Fruit fly (Drosophila melanogaster): ENCODE results near the gene CG8541.

Gene CG8541

DNA sequence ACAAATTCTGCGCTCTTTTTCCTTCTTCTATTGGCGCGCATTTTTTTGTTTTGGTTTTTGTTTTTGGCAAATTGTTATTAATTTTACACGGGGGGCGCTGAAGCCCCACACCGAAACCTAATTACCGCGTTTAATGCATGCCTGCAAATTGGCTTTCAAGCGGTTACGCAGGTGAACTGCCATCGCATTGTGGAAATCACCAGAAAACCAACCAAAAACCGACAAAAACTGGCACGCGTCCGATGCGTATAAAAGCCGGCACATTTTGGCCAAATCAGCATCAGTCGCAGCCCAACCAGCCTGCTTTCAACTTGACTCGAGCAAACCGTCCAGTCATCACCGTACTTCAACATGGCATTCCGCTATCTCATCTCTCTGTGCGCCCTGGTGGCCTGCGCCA is at the start of gene CG8541:
Gene CG8541 (plus strand): TSS at position 301 of the 400 bp plus-strand sequence.
- TF ChIP-seq Dll (optimal IDR thresholded peaks at IDR 0.05) = no peak
- no peak for TF ChIP-seq usp (GFP tag; optimal IDR thresholded peaks at IDR 0.05)
- no peak for TF ChIP-seq pan (optimal IDR thresholded peaks at IDR 0.05)
- no peak for TF ChIP-seq CG8478 (optimal IDR thresholded peaks at IDR 0.05)
- no peak for TF ChIP-seq psq (optimal IDR thresholded peaks at IDR 0.05)
- TF ChIP-seq EcR (GFP tag; optimal IDR thresholded peaks at IDR 0.05) = no peak

DNA sequence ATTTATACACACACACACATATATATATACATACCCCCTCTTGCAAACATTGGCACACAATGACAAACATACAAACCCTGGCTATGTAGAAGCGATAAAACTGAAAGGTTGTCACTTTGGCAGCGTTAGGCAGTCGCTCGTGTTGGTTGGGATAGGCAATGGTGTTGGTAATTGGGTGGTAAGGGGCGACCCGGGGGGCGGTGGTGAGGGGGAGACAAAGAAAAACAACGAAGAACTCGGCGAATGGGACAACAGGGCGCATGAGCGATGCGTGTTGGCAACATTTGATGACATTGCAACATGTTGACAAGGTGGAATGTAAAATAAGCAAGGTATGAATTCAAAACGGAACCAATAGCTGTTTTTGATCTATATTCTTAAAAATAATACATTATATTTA is 48.8 kb upstream of the CG8541 start:
- TF ChIP-seq EcR (GFP tag; optimal IDR thresholded peaks at IDR 0.05) (no peak), pan (optimal IDR thresholded peaks at IDR 0.05) (no peak), psq (optimal IDR thresholded peaks at IDR 0.05) (no peak), usp (GFP tag; optimal IDR thresholded peaks at IDR 0.05) (no peak), Dll (optimal IDR thresholded peaks at IDR 0.05) (no peak), CG8478 (optimal IDR thresholded peaks at IDR 0.05) (no peak)

DNA sequence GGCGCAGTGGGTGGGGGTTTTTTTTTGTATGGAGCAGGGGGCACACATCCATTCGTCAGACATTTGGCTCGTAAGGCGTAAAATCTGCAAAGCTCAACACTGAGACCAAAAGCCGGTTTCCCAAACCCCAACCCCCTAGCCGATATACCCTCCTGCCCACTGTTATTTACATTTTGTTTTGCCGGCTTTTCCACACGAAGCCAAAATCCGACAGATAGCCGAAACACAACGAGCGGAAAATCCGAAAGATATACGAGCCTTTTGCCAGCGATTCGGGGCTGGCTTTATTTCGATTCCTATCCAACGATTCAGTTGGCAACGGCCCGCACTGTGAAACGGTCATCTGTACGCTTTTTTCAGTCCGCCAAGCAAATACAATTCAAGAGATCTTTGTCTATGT is 47.8 kb upstream of the CG8541 start, which contains the start of gene CG42458:
Gene CG42458 (plus strand): TSS at position 311 of the 400 bp plus-strand sequence.
- TF ChIP-seq Dll (optimal IDR thresholded peaks at IDR 0.05) (no peak), CG8478 (optimal IDR thresholded peaks at IDR 0.05) (no peak), usp (GFP tag; optimal IDR thresholded peaks at IDR 0.05) (no peak)

DNA sequence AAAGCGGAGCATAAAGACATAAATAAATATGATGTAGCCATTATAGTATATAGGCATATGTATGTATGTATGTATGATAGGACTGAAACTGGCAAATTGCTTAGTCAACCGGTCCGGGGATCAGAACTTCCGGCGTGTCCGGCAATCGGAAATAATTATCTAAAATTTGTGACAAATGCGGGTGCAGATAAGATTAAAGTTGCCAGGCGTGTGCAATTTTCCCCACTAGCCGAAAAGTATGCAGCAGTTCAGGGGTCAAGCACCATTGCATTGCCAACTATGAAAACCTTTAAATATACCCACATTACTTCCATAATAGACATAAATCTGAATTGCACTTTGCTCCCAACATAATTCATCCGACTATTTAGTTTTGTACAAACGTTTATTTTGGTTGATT is 39.1 kb upstream of the CG8541 start:
- TF ChIP-seq Dll (optimal IDR thresholded peaks at IDR 0.05) = no peak
- no peak for TF ChIP-seq psq (optimal IDR thresholded peaks at IDR 0.05)
- TF ChIP-seq CG8478 (optimal IDR thresholded peaks at IDR 0.05) = no peak
- TF ChIP-seq usp (GFP tag; optimal IDR thresholded peaks at IDR 0.05) = no peak
- no peak for TF ChIP-seq pan (optimal IDR thresholded peaks at IDR 0.05)
- TF ChIP-seq EcR (GFP tag; optimal IDR thresholded peaks at IDR 0.05) = no peak

DNA sequence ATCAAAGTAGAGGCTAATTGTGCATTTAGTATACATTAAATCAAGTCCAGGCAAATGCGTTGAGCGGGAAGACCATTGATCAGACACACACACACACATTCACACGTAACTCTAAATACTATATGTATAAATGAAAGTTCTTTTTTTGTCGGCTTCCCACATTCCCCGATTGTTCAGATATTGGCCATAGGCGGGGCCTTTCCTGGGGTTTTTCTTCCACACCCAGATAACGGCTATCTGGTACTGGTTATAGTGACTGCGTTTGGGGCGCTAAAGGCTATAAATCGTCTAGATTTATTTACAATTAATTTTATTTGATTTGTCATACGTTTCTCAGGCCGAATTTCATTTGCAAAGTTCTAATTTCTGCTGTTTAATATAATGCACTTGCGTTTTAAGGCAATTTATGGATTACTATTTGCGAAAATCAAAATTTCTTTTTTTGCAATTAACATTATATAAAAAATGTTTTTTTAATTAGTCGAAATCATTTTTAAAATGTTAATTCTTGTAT is 38.5 kb upstream of the CG8541 start:
- TF ChIP-seq psq (optimal IDR thresholded peaks at IDR 0.05) (no peak), EcR (GFP tag; optimal IDR thresholded peaks at IDR 0.05) (no peak), CG8478 (optimal IDR thresholded peaks at IDR 0.05) (no peak), Dll (optimal IDR thresholded peaks at IDR 0.05) (no peak), pan (optimal IDR thresholded peaks at IDR 0.05) (no peak), usp (GFP tag; optimal IDR thresholded peaks at IDR 0.05) (no peak)

DNA sequence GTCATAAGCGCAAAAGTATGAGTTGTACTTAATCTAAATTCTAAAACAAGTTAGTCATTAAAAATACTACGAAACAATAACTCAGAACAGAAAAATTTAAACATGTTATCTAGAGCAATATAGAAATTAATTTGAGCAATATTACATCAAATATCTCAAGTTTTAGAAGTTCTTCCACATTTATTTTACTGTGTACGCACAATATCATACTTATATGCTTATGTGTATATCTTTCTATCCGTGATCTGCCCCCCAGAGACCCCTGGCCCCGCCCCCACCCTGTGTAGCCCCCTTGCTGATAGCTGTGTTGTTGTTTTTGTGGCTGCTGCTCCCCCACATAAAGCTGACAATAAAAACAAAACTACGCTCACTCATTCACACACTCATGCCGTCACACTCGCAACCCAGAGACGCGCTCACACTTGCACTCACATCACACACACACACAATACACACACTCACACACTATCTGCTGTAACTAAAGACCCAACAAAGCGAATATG is 38.0 kb upstream of the CG8541 start:
- TF ChIP-seq usp (GFP tag; optimal IDR thresholded peaks at IDR 0.05) = no peak
- TF ChIP-seq psq (optimal IDR thresholded peaks at IDR 0.05) = no peak
- TF ChIP-seq EcR (GFP tag; optimal IDR thresholded peaks at IDR 0.05) = no peak
- TF ChIP-seq Dll (optimal IDR thresholded peaks at IDR 0.05) = no peak
- TF ChIP-seq pan (optimal IDR thresholded peaks at IDR 0.05) = no peak
- TF ChIP-seq CG8478 (optimal IDR thresholded peaks at IDR 0.05) = no peak

DNA sequence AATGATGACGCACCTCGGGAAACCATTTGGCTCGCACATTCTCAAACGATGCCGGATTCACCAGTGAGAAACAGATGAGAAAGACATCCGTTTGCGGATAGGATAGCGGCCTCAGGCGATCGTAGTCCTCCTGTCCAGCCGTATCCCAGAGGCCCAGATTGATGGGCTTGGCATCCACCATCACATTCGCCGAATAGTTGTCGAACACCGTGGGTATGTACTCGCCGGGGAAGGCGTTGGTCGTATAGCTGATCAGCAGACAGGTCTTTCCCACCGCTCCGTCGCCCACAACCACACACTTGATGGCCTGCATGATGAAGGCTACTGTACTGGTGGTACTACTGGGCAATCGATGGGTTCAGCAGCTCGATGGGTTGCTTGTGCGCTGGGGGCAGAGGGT is 37.2 kb upstream of the CG8541 start:
- no peak for TF ChIP-seq CG8478 (optimal IDR thresholded peaks at IDR 0.05)
- TF ChIP-seq pan (optimal IDR thresholded peaks at IDR 0.05) = no peak
- TF ChIP-seq EcR (GFP tag; optimal IDR thresholded peaks at IDR 0.05) = no peak
- no peak for TF ChIP-seq psq (optimal IDR thresholded peaks at IDR 0.05)
- TF ChIP-seq Dll (optimal IDR thresholded peaks at IDR 0.05) = no peak
- no peak for TF ChIP-seq usp (GFP tag; optimal IDR thresholded peaks at IDR 0.05)

DNA sequence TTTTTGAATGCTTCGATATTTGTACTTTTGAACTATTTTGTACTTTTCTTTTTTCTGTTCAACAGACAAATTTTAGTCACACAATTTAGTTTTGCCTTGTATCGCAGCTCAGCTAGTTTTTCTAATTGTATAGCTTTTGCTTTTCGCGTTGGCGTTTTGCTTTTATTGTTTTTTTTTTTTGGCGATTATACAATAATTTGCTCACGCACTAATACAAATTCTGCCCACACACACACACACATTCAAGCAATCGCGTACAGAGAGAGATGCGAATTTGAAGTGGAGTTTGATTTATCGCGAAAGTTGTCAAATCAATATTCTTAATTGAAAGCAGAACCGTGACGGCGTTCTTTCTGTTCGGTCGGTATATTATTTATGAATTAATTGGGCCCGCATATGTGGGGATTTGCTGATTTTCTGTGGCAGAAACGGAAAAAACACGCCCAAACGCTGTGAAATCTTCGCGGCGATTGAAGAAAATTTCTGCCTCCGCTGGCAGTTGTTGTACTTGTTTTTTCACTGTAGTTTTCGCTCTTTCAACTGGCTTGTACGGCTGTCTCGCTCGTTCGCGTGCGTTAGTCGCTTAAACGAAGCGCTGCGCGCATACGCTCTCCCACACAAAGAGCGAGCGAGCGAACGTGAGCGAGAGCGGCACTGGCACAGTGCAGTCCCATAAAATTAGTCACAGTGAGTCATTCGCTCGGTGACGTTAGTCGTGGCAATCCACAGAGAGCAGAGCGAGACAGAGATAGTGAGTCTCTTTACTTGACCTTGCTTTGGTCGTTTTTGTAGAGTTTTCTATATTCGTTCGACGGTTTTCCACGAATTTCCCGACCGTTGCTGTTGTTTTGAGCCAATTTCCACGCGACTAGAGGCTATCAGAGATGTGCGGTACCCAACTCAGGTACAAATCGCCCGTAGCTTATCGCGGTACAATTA is 36.4 kb upstream of the CG8541 start, which contains the start of gene Rac2:
Gene Rac2 (minus strand): TSS at position 476 of the 939 bp plus-strand sequence.
- TF ChIP-seq psq (optimal IDR thresholded peaks at IDR 0.05) (no peak), pan (optimal IDR thresholded peaks at IDR 0.05) (no peak), EcR (GFP tag; optimal IDR thresholded peaks at IDR 0.05) (no peak), Dll (optimal IDR thresholded peaks at IDR 0.05) (peak; percentile 96), usp (GFP tag; optimal IDR thresholded peaks at IDR 0.05) (no peak), CG8478 (optimal IDR thresholded peaks at IDR 0.05) (peak; percentile 66)

DNA sequence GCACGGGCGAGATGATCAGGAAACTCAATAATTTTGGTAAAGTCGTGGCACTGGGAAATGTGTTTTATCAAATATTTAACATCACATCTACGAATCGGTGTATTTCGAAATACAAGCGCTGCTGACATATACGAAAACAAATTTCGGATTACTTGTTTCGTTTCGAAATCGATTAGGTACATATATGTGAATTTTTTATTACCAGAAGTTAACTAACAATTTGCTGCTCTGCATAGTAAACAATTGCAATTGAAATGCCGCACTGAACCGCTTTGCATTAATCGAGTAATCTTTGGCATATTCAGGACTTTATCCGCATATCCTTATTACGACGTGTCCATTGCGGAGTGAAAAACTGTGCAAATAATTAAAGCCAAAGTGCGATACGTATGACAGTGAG is 34.0 kb upstream of the CG8541 start, which contains the start of gene CG14835:
Gene CG14835 (minus strand): TSS at position 101 of the 400 bp plus-strand sequence.
- no peak for TF ChIP-seq usp (GFP tag; optimal IDR thresholded peaks at IDR 0.05)
- no peak for TF ChIP-seq EcR (GFP tag; optimal IDR thresholded peaks at IDR 0.05)
- no peak for TF ChIP-seq pan (optimal IDR thresholded peaks at IDR 0.05)
- TF ChIP-seq Dll (optimal IDR thresholded peaks at IDR 0.05) = no peak
- TF ChIP-seq CG8478 (optimal IDR thresholded peaks at IDR 0.05) = no peak
- no peak for TF ChIP-seq psq (optimal IDR thresholded peaks at IDR 0.05)

DNA sequence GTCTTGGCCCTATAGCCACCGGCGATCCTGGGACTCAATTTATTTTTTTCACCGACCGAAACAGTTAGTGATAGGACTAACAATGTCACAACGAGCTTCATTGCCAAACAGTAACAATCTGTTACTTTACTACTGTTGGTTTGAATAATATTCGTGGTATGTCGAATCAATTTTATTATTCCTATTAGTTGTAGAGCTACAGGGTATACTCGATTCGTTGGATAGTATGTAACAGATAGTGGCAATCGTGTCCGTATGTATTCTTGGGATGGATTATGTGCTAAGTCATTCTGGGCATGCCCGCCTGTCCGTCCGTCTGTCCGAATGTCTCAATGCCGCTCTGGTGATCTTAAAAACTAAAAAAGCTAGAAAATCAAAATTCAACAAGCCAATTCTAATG is 32.1 kb upstream of the CG8541 start, which contains the start of gene sphinx1:
Gene sphinx1 (minus strand): TSS at position 101 of the 400 bp plus-strand sequence.
- no peak for TF ChIP-seq EcR (GFP tag; optimal IDR thresholded peaks at IDR 0.05)
- TF ChIP-seq psq (optimal IDR thresholded peaks at IDR 0.05) = no peak
- TF ChIP-seq usp (GFP tag; optimal IDR thresholded peaks at IDR 0.05) = no peak
- no peak for TF ChIP-seq pan (optimal IDR thresholded peaks at IDR 0.05)
- TF ChIP-seq Dll (optimal IDR thresholded peaks at IDR 0.05) = no peak
- TF ChIP-seq CG8478 (optimal IDR thresholded peaks at IDR 0.05) = no peak

DNA sequence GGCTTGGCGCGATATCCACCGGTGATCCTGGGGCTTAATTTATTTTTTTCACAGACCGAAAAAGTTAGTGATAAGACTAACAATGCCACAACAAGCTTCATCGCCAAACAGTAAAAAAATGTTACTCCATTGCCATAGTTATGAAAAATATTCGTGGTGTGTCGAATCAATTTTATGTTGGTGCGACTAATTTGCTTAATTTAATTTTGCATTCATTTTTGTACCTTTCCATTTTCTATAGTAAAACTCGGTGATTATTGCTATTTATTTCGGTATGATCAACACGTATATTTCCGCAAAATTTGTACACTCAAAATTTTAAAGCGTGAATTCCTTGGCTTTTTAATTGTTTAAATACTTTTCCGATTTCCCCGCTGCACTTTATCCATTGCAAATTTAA is 30.7 kb upstream of the CG8541 start, which contains the start of gene sphinx2:
Gene sphinx2 (minus strand): TSS at position 101 of the 400 bp plus-strand sequence.
- TF ChIP-seq pan (optimal IDR thresholded peaks at IDR 0.05) (no peak), CG8478 (optimal IDR thresholded peaks at IDR 0.05) (no peak), usp (GFP tag; optimal IDR thresholded peaks at IDR 0.05) (no peak), psq (optimal IDR thresholded peaks at IDR 0.05) (no peak), EcR (GFP tag; optimal IDR thresholded peaks at IDR 0.05) (no peak), Dll (optimal IDR thresholded peaks at IDR 0.05) (no peak)

DNA sequence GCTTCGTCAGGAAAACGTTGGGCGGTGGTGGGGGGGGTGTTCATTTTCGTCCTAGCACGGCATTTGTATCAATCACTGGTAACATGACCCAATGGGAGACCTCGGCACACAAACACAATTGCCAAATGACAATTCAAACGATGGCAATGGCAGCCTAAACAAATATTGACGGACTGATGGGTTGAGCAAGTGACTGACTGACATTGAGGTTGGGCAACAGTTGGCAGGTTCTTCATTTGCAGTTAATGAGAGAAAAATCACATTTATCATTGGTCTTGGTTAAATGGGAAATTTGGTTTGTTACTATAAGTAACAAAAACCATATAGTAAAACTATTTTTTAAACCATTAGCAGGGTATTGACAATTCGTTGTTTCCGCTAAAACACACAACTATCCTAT is 22.3 kb upstream of the CG8541 start:
- no peak for TF ChIP-seq pan (optimal IDR thresholded peaks at IDR 0.05)
- no peak for TF ChIP-seq CG8478 (optimal IDR thresholded peaks at IDR 0.05)
- no peak for TF ChIP-seq psq (optimal IDR thresholded peaks at IDR 0.05)
- no peak for TF ChIP-seq usp (GFP tag; optimal IDR thresholded peaks at IDR 0.05)
- TF ChIP-seq EcR (GFP tag; optimal IDR thresholded peaks at IDR 0.05) = no peak
- no peak for TF ChIP-seq Dll (optimal IDR thresholded peaks at IDR 0.05)

Measured in whole organism.